Fruit fly (Drosophila melanogaster): ENCODE measurements around the gene CG3437.

The CG3437 gene

DNA sequence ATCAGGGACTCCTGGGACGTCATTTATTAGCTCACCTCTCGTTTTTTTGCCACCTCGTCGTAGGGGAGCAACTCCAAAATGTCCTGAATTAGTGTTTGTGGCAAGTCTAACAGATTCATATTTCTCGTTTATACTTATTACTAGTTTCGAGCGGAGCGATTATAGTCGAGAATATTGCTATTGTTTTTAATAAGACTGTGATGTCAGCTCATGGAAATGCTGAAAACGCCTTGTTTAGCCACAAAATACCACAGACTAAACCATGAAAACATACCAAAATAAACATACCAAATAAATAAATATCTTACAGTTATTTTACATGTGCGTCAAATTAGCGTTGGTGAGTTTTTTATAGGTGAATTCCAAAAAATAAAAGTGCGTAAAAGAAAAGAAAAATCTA lies 30.1 kb upstream of the CG3437 start, which contains the start of gene pall (continued):
- TF ChIP-seq bsh (GFP tag; optimal IDR thresholded peaks at IDR 0.05): no peak
- no peak for TF ChIP-seq ato (GFP tag; IDR thresholded peaks at IDR 0.05; ENCODE audit: partially characterized antibody)
- TF ChIP-seq row (GFP tag; IDR thresholded peaks at IDR 0.05): peak; percentile 12; the same call in 1 of the 3 replicates
- TF ChIP-seq CG43689 (GFP tag; IDR thresholded peaks at IDR 0.05): no peak
- no peak for TF ChIP-seq Poxn (GFP tag; IDR thresholded peaks at IDR 0.05)
- TF ChIP-seq unpg (GFP tag; optimal IDR thresholded peaks at IDR 0.05): no peak
- TF ChIP-seq ems (GFP tag; optimal IDR thresholded peaks at IDR 0.05): no peak
- TF ChIP-seq CG12219 (GFP tag; optimal IDR thresholded peaks at IDR 0.05): no peak
- peak; percentile 13 for TF ChIP-seq CG6854 (GFP tag; optimal IDR thresholded peaks at IDR 0.05)
- peak; percentile 64 for TF ChIP-seq CG12659 (GFP tag; optimal IDR thresholded peaks at IDR 0.05)
- TF ChIP-seq CG9932 (GFP tag; IDR thresholded peaks at IDR 0.05): no peak
- TF ChIP-seq CG11560 (tag; IDR thresholded peaks at IDR 0.05): no peak
- TF ChIP-seq Stat92E (GFP tag; optimal IDR thresholded peaks at IDR 0.05): peak in 1 of 3 experiments; percentile 56
- TF ChIP-seq YL-1 (GFP tag; optimal IDR thresholded peaks at IDR 0.05): peak; percentile 63
- TF ChIP-seq HHEX (GFP tag; optimal IDR thresholded peaks at IDR 0.05): no peak
- TF ChIP-seq Atf3 (GFP tag; optimal IDR thresholded peaks at IDR 0.05): no peak
- no peak for TF ChIP-seq inv (GFP tag; IDR thresholded peaks at IDR 0.05; ENCODE audit: partially characterized antibody)
- TF ChIP-seq HLH54F (GFP tag; optimal IDR thresholded peaks at IDR 0.05): no peak
- no peak for TF ChIP-seq odd (GFP tag; optimal IDR thresholded peaks at IDR 0.05)
- no peak for TF ChIP-seq MTF-1 (GFP tag; optimal IDR thresholded peaks at IDR 0.05; ENCODE audit: borderline replicate concordance)
- no peak for TF ChIP-seq wek (GFP tag; optimal IDR thresholded peaks at IDR 0.05)
- TF ChIP-seq CG9727 (GFP tag; optimal IDR thresholded peaks at IDR 0.05): no peak
- no peak for TF ChIP-seq CG2202 (tag; optimal IDR thresholded peaks at IDR 0.05)
- TF ChIP-seq CG7786 (GFP tag; optimal IDR thresholded peaks at IDR 0.05): no peak
- no peak for TF ChIP-seq slou (GFP tag; optimal IDR thresholded peaks at IDR 0.05)
- TF ChIP-seq pfk (GFP tag; optimal IDR thresholded peaks at IDR 0.05): no peak
- no peak for TF ChIP-seq CG2199 (GFP tag; IDR thresholded peaks at IDR 0.05)
- TF ChIP-seq ewg (GFP tag; optimal IDR thresholded peaks at IDR 0.05): no peak
- no peak for TF ChIP-seq B-H2 (GFP tag; optimal IDR thresholded peaks at IDR 0.05)
- no peak for TF ChIP-seq sna (GFP tag; IDR thresholded peaks at IDR 0.05; ENCODE audit: partially characterized antibody)
- TF ChIP-seq CG8281 (tag; optimal IDR thresholded peaks at IDR 0.05): no peak
- TF ChIP-seq CkIIα-i1 (GFP tag; IDR thresholded peaks at IDR 0.05): no peak
- TF ChIP-seq CG1603 (tag; optimal IDR thresholded peaks at IDR 0.05): no peak
- TF ChIP-seq CG11504 (tag; optimal IDR thresholded peaks at IDR 0.05): no peak
- no peak for TF ChIP-seq Dbx (GFP tag; IDR thresholded peaks at IDR 0.05)
- no peak for TF ChIP-seq CG8290 (GFP tag; optimal IDR thresholded peaks at IDR 0.05)
- no peak for TF ChIP-seq CG8290 (tag; optimal IDR thresholded peaks at IDR 0.05)
- TF ChIP-seq CG10979 (tag; optimal IDR thresholded peaks at IDR 0.05): no peak
- TF ChIP-seq trem (tag; optimal IDR thresholded peaks at IDR 0.05): peak; percentile 60
- TF ChIP-seq Hmx (GFP tag; optimal IDR thresholded peaks at IDR 0.05): no peak
- no peak for TF ChIP-seq kay (GFP tag; optimal IDR thresholded peaks at IDR 0.05)
- no peak for TF ChIP-seq psq (GFP tag; optimal IDR thresholded peaks at IDR 0.05)
- peak; percentile 20 for TF ChIP-seq CG12391 (tag; optimal IDR thresholded peaks at IDR 0.05)
- TF ChIP-seq Hand (GFP tag; optimal IDR thresholded peaks at IDR 0.05): no peak
- TF ChIP-seq Ada2b (GFP tag; IDR thresholded peaks at IDR 0.05): no peak
- no peak for TF ChIP-seq CG5180 (GFP tag; optimal IDR thresholded peaks at IDR 0.05)
- TF ChIP-seq salm (tag; optimal IDR thresholded peaks at IDR 0.05): no peak
- no peak for TF ChIP-seq Oaz (GFP tag; IDR thresholded peaks at IDR 0.05)
- TF ChIP-seq CG33213 (GFP tag; optimal IDR thresholded peaks at IDR 0.05): no peak
- no peak for TF ChIP-seq wor (GFP tag; IDR thresholded peaks at IDR 0.05)
- TF ChIP-seq dysf (GFP tag; IDR thresholded peaks at IDR 0.05): no peak
